Fruit fly (Drosophila melanogaster): ENCODE data around the gene Grip.

Gene Grip

dm6 chrX:5989368-5989767 is 23.3 kb downstream of the Grip start (continued):
- no peak for TF ChIP-seq CG12744 (GFP tag; optimal IDR thresholded peaks at IDR 0.05)
- TF ChIP-seq onecut (GFP tag; IDR thresholded peaks at IDR 0.05), result no peak
- no peak for TF ChIP-seq D19B (GFP tag; optimal IDR thresholded peaks at IDR 0.05)
- TF ChIP-seq CG8478 (optimal IDR thresholded peaks at IDR 0.05), result no peak
- no peak for TF ChIP-seq Lim3 (GFP tag; IDR thresholded peaks at IDR 0.05)
- no peak for TF ChIP-seq zen2 (GFP tag; IDR thresholded peaks at IDR 0.05; ENCODE audit: partially characterized antibody)
- TF ChIP-seq CG4404 (GFP tag; IDR thresholded peaks at IDR 0.05), result no peak
- TF ChIP-seq maf-S (GFP tag; optimal IDR thresholded peaks at IDR 0.05), result no peak
- TF ChIP-seq CG12942 (GFP tag; optimal IDR thresholded peaks at IDR 0.05), result no peak
- TF ChIP-seq Gsc (GFP tag; IDR thresholded peaks at IDR 0.05), result no peak
- no peak for TF ChIP-seq CG12299 (tag; optimal IDR thresholded peaks at IDR 0.05)
- peak; percentile 7 for TF ChIP-seq CG13775 (GFP tag; optimal IDR thresholded peaks at IDR 0.05)
- TF ChIP-seq Aef1 (GFP tag; IDR thresholded peaks at IDR 0.05), result no peak
- peak; percentile 61 for TF ChIP-seq Oli (tag; optimal IDR thresholded peaks at IDR 0.05)
- TF ChIP-seq CG3281 (GFP tag; optimal IDR thresholded peaks at IDR 0.05), result peak; percentile 8
- TF ChIP-seq CG17186 (GFP tag; optimal IDR thresholded peaks at IDR 0.05), result no peak
- no peak for TF ChIP-seq Sin3A (optimal IDR thresholded peaks at IDR 0.05)
- TF ChIP-seq CrebB (tag; optimal IDR thresholded peaks at IDR 0.05), result no peak
- TF ChIP-seq ara (GFP tag; IDR thresholded peaks at IDR 0.05), result peak; percentile 61; the same call in 1 of the 2 replicates
- TF ChIP-seq ham (GFP tag; IDR thresholded peaks at IDR 0.05), result no peak
- no peak for TF ChIP-seq MBD-R2 (GFP tag; IDR thresholded peaks at IDR 0.05)
- TF ChIP-seq CoRest (tag; optimal IDR thresholded peaks at IDR 0.05), result peak; percentile 36
- TF ChIP-seq usp (GFP tag; optimal IDR thresholded peaks at IDR 0.05), result no peak
- TF ChIP-seq CG6765 (GFP tag; optimal IDR thresholded peaks at IDR 0.05), result no peak
- TF ChIP-seq gcm2 (GFP tag; optimal IDR thresholded peaks at IDR 0.05), result no peak
- TF ChIP-seq trh (GFP tag; optimal IDR thresholded peaks at IDR 0.05), result no peak
- peak in 1 of 2 experiments; percentile 64 for TF ChIP-seq bsh (GFP tag; optimal IDR thresholded peaks at IDR 0.05)
- peak; percentile 38 for TF ChIP-seq CG17829 (tag; optimal IDR thresholded peaks at IDR 0.05)
- TF ChIP-seq sqz (GFP tag; optimal IDR thresholded peaks at IDR 0.05), result no peak
- TF ChIP-seq CG2120 (GFP tag; optimal IDR thresholded peaks at IDR 0.05), result no peak
- no peak for TF ChIP-seq CG17568 (GFP tag; optimal IDR thresholded peaks at IDR 0.05)
- no peak for TF ChIP-seq Hand (GFP tag; optimal IDR thresholded peaks at IDR 0.05)
- peak; percentile 26; the same call in 1 of the 2 replicates for TF ChIP-seq Nf-YA (GFP tag; IDR thresholded peaks at IDR 0.05)
- TF ChIP-seq CG9876 (GFP tag; optimal IDR thresholded peaks at IDR 0.05), result no peak
- TF ChIP-seq CG10366 (GFP tag; IDR thresholded peaks at IDR 0.05), result peak; percentile 65
- no peak for TF ChIP-seq cas (GFP tag; IDR thresholded peaks at IDR 0.05)
- no peak for TF ChIP-seq crc (GFP tag; optimal IDR thresholded peaks at IDR 0.05)
- TF ChIP-seq wek (GFP tag; optimal IDR thresholded peaks at IDR 0.05), result no peak
- TF ChIP-seq ind (GFP tag; optimal IDR thresholded peaks at IDR 0.05), result peak; percentile 10
- TF ChIP-seq CG11504 (tag; optimal IDR thresholded peaks at IDR 0.05), result peak; percentile 72
- no peak for TF ChIP-seq chn (GFP tag; optimal IDR thresholded peaks at IDR 0.05)
- no peak for TF ChIP-seq CHES-1-like (GFP tag; optimal IDR thresholded peaks at IDR 0.05)
- TF ChIP-seq HLH54F (GFP tag; optimal IDR thresholded peaks at IDR 0.05), result no peak
- peak; percentile 10 for TF ChIP-seq CG6254 (GFP tag; optimal IDR thresholded peaks at IDR 0.05)
- TF ChIP-seq CG11398 (GFP tag; optimal IDR thresholded peaks at IDR 0.05), result no peak
- TF ChIP-seq Hmr (GFP tag; optimal IDR thresholded peaks at IDR 0.05), result peak; percentile 33
- no peak for TF ChIP-seq C15 (GFP tag; IDR thresholded peaks at IDR 0.05)
- TF ChIP-seq jing (GFP tag; optimal IDR thresholded peaks at IDR 0.05), result peak; percentile 7
- no peak for TF ChIP-seq CG34224 (GFP tag; IDR thresholded peaks at IDR 0.05; ENCODE audit: partially characterized antibody)
- peak; percentile 54 for TF ChIP-seq CG2712 (tag; optimal IDR thresholded peaks at IDR 0.05)
- no peak for TF ChIP-seq sr (GFP tag; IDR thresholded peaks at IDR 0.05)
- no peak for TF ChIP-seq Mrtf (GFP tag; IDR thresholded peaks at IDR 0.05)
- no peak for TF ChIP-seq bigmax (GFP tag; optimal IDR thresholded peaks at IDR 0.05)
